Worm (Caenorhabditis elegans) whole organism, young adult: ENCODE data around the gene cest-26.

Experiments used
- B0035.1 ChIP-seq: sonication (generic microtip); optimal IDR thresholded peaks from 2 replicates; lab custom pipeline; 2016; ENCODE audit warnings: missing genetic modification characterization, mild to moderate bottlenecking, missing compliant biosample characterization, missing genotype, missing genetic modification reagents
- hrde-1 ChIP-seq: sonication (generic microtip); optimal IDR thresholded peaks from 2 replicates; lab custom pipeline; 2016; ENCODE audit warnings: missing genetic modification characterization, mild to moderate bottlenecking, missing compliant biosample characterization, moderate library complexity, missing genotype, missing genetic modification reagents, borderline replicate concordance
- nhr-90 ChIP-seq: sonication (generic microtip); optimal IDR thresholded peaks from 2 replicates; lab custom pipeline; 2016; ENCODE audit warnings: missing genotype, mild to moderate bottlenecking, missing genetic modification characterization, missing compliant biosample characterization
- rec-8 ChIP-seq, 2 experiments: sonication (generic microtip); optimal IDR thresholded peaks; 2 replicates each; lab custom pipeline; 2016; ENCODE audit warnings: mild to moderate bottlenecking in 2 of 2, missing genetic modification characterization in 2 of 2, missing genetic modification reagents in 2 of 2, missing genotype in 2 of 2, missing biosample characterization in 1 of 2, missing compliant biosample characterization in 1 of 2, moderate library complexity in 1 of 2
- ztf-25 ChIP-seq: fragments of 200-800 bp; sonication (Bioruptor generic); IDR thresholded peaks from 2 replicates; pipeline ENCODE4 v1.3.6; 2022; ENCODE audit warnings: missing genetic modification reagents, missing genetic modification characterization, missing compliant biosample characterization

- TF ChIP-seq rec-8 (tag; optimal IDR thresholded peaks at IDR 0.05; lab: Kevin White, UChicago) (no peak), hrde-1 (tag; lab: Kevin White, UChicago) (no peak), nhr-90 (tag; lab: Kevin White, UChicago) (no peak), B0035.1 (no peak), ztf-25 (no peak)
Observed at ce11 chrX:4415289-4415688, 22.2 kb downstream of the cest-26 start.
